Worm (Caenorhabditis elegans): Measurements from ENCODE around the gene fbxb-85.

fbxb-85 gene

ce11 chrIII:10832636-10833035 is 16.1 kb downstream of the fbxb-85 start, which contains the start of gene sbsp-1:
TSS of gene sbsp-1 (plus strand) at chrIII:10832936.
- TF ChIP-seq mdl-1 (tag; optimal IDR thresholded peaks at IDR 0.05) (no peak), ztf-4 (tag; optimal IDR thresholded peaks at IDR 0.05) (no peak), ceh-82 (tag; optimal IDR thresholded peaks at IDR 0.05) (no peak), lsy-12 (tag; optimal IDR thresholded peaks at IDR 0.05) (no peak), egl-5 (tag; optimal IDR thresholded peaks at IDR 0.05) (no peak), nhr-23 (tag; optimal IDR thresholded peaks at IDR 0.05) (no peak), zag-1 (tag; optimal IDR thresholded peaks at IDR 0.05) (no peak), R02D3.7 (tag; optimal IDR thresholded peaks at IDR 0.05) (no peak), ceh-9 (tag; optimal IDR thresholded peaks at IDR 0.05) (no peak), mml-1 (tag; optimal IDR thresholded peaks at IDR 0.05) (no peak), nhr-11 (tag; optimal IDR thresholded peaks at IDR 0.05) (no peak), unc-62 (GFP tag; optimal IDR thresholded peaks at IDR 0.05) (no peak), lin-39 (tag; optimal IDR thresholded peaks at IDR 0.05) (no peak), elt-2 (tag; optimal IDR thresholded peaks at IDR 0.05) (no peak), nhr-28 (tag; optimal IDR thresholded peaks at IDR 0.05) (no peak), daf-12 (tag; optimal IDR thresholded peaks at IDR 0.05) (no peak), sea-2 (GFP tag; optimal IDR thresholded peaks at IDR 0.05) (no peak), nhr-25 (tag; optimal IDR thresholded peaks at IDR 0.05) (no peak), ama-1 (optimal IDR thresholded peaks at IDR 0.05) (no peak), nfya-1 (tag; optimal IDR thresholded peaks at IDR 0.05; ENCODE audit: insufficient read depth) (no peak)

ce11 chrIII:10831483-10831882 is 17.3 kb downstream of the fbxb-85 start:
- TF ChIP-seq ama-1 (optimal IDR thresholded peaks at IDR 0.05) = no peak
- no peak for TF ChIP-seq ceh-9 (tag; optimal IDR thresholded peaks at IDR 0.05)
- TF ChIP-seq ZK546.5 (tag; optimal IDR thresholded peaks at IDR 0.05) = no peak
- no peak for TF ChIP-seq nhr-25 (tag; optimal IDR thresholded peaks at IDR 0.05)
- TF ChIP-seq nhr-237 (tag; optimal IDR thresholded peaks at IDR 0.05) = no peak
- no peak for TF ChIP-seq lin-15B (tag; optimal IDR thresholded peaks at IDR 0.05)
- no peak for TF ChIP-seq ztf-4 (tag; optimal IDR thresholded peaks at IDR 0.05)

DNA sequence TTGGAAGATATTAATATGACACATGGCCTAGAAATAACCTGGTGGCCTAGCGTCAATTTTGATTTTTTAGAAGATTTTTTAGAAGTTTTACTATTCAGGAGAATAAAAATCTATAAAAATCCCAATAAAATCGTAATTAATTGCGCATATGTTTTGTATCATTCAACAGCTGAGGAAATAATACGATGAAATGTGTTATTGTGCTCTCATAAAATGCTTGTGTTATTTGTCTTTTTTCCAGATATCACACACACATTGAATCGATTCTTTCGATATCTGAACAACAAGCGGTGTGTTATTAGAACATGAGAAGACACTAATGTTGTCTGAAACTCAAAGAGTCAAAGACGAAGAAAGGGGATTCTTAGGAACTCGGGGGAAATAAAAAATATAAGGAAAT is 23.7 kb downstream of the fbxb-85 start:
- no peak for TF ChIP-seq egl-27 (tag; optimal IDR thresholded peaks at IDR 0.05)
- no peak for TF ChIP-seq lsy-12 (tag; optimal IDR thresholded peaks at IDR 0.05)
- no peak for TF ChIP-seq elt-3 (tag; optimal IDR thresholded peaks at IDR 0.05)
- TF ChIP-seq ceh-16 (tag; optimal IDR thresholded peaks at IDR 0.05) = no peak
- TF ChIP-seq egl-5 (tag; optimal IDR thresholded peaks at IDR 0.05) = no peak
- no peak for TF ChIP-seq pqm-1 (tag; optimal IDR thresholded peaks at IDR 0.05)
- TF ChIP-seq ztf-4 (tag; optimal IDR thresholded peaks at IDR 0.05) = no peak
- no peak for TF ChIP-seq fkh-2 (tag; optimal IDR thresholded peaks at IDR 0.05)

DNA sequence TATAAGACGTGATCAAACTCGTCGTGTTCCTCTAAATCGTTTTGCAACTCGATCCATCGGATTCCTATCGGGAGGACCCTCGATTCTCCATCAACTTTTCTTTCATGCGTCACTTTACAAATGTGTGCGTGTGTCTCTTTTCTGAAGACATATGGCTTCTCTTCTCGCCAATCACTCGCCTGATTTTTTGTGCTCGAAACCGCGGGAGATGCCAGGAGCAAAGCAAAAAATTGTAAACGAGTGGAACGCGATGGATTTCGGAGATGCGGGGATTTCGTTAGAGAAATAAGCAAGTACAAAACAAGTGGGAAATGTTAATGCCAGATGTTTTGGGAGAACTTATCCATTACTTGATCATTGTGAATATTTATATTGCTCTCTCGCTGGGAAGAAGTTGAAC is 24.6 kb downstream of the fbxb-85 start:
- TF ChIP-seq fkh-2 (tag; optimal IDR thresholded peaks at IDR 0.05) = no peak
- TF ChIP-seq egl-5 (tag; optimal IDR thresholded peaks at IDR 0.05) = peak; percentile 4

DNA sequence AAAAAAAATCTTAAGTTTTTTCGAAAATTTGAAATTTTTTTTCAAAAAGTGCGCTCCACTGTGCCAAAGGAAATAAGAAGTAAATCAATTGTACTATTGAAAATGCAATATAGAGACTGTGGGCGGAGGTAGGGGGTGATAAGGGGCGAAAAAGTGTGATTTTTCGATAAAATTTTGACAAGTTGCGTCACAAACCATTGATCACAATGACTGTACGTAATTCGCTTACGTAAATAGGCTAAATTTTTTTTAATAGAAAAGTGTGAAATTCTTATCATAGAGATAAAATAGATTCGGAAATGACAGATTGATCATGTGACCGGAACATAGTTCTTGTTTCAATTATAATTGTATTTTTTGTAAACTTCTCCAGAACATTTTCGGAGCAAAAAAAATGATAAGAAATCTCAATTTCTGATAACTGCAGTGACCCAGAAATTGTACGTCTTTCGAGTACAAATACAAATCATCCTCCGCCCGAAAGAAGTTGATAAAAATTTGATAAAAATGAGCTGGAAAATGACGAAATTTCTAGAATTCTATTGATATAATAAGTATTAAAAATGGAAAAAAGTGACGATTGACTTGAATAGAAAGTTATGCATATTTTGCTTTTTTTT is 26.2 kb downstream of the fbxb-85 start:
- TF ChIP-seq lin-39 (tag; optimal IDR thresholded peaks at IDR 0.05) (no peak), elt-3 (tag; optimal IDR thresholded peaks at IDR 0.05) (no peak), unc-39 (tag; optimal IDR thresholded peaks at IDR 0.05) (no peak), ceh-16 (tag; optimal IDR thresholded peaks at IDR 0.05) (no peak), nfya-1 (tag; optimal IDR thresholded peaks at IDR 0.05; ENCODE audit: insufficient read depth) (no peak), mml-1 (tag; optimal IDR thresholded peaks at IDR 0.05) (no peak), mdl-1 (tag; optimal IDR thresholded peaks at IDR 0.05) (no peak), unc-62 (GFP tag; optimal IDR thresholded peaks at IDR 0.05) (no peak), sea-2 (GFP tag; optimal IDR thresholded peaks at IDR 0.05) (no peak), pha-4 (tag; optimal IDR thresholded peaks at IDR 0.05) (peak; percentile 34), pqm-1 (tag; optimal IDR thresholded peaks at IDR 0.05) (peak; percentile 81), ZK546.5 (tag; optimal IDR thresholded peaks at IDR 0.05) (no peak), egl-5 (tag; optimal IDR thresholded peaks at IDR 0.05) (no peak), nhr-25 (tag; optimal IDR thresholded peaks at IDR 0.05) (no peak), nhr-67 (tag; optimal IDR thresholded peaks at IDR 0.05) (no peak), elt-2 (tag; optimal IDR thresholded peaks at IDR 0.05) (peak; percentile 98), ceh-9 (tag; optimal IDR thresholded peaks at IDR 0.05) (no peak), jun-1 (tag; optimal IDR thresholded peaks at IDR 0.05) (peak; percentile 47), lin-15B (tag; optimal IDR thresholded peaks at IDR 0.05) (no peak), fos-1 (tag; optimal IDR thresholded peaks at IDR 0.05) (no peak), tbx-2 (tag; optimal IDR thresholded peaks at IDR 0.05) (no peak), elt-1 (tag; optimal IDR thresholded peaks at IDR 0.05) (no peak), aly-2 (tag; optimal IDR thresholded peaks at IDR 0.05) (no peak), hmg-11 (tag; optimal IDR thresholded peaks at IDR 0.05) (no peak), nhr-23 (tag; optimal IDR thresholded peaks at IDR 0.05) (no peak), ztf-4 (tag; optimal IDR thresholded peaks at IDR 0.05) (no peak), skn-1 (tag; optimal IDR thresholded peaks at IDR 0.05) (no peak), snpc-4 (tag; optimal IDR thresholded peaks at IDR 0.05) (no peak), fkh-2 (tag; optimal IDR thresholded peaks at IDR 0.05) (no peak), nhr-11 (tag; optimal IDR thresholded peaks at IDR 0.05) (no peak), R02D3.7 (tag; optimal IDR thresholded peaks at IDR 0.05) (no peak), nhr-12 (tag; optimal IDR thresholded peaks at IDR 0.05) (no peak), ceh-82 (tag; optimal IDR thresholded peaks at IDR 0.05) (no peak)
